ENCODE assay signal across 4 worm cellular contexts in genomic region chrIV:16381933-16382591, ce11.
TF ChIP-seq lines count a peak whose summit lies in the region.

Gene Y7A9D.1 (minus strand): TSS chrIV:16382215.

TF ChIP-seq in whole organism, L2 larva, 48 proteins besides CTCF, POLR2A, EP300 and RAD21 (continues in another document):
- TF ChIP-seq sem-4 (tag; optimal IDR thresholded peaks at IDR 0.05; lab: Kevin White, UChicago) (no peak), alr-1 (tag; optimal IDR thresholded peaks at IDR 0.05; lab: Kevin White, UChicago) (no peak), skn-1 (tag; optimal IDR thresholded peaks at IDR 0.05; lab: Kevin White, UChicago) (no peak), ceh-16 (tag; optimal IDR thresholded peaks at IDR 0.05; lab: Kevin White, UChicago) (no peak), ama-1 (optimal IDR thresholded peaks at IDR 0.05; lab: Kevin White, UChicago) (no peak), lin-13 (GFP tag; optimal IDR thresholded peaks at IDR 0.05; lab: Kevin White, UChicago) (peak; percentile 29), Y55F3AM.14 (GFP tag; optimal IDR thresholded peaks at IDR 0.05; lab: Kevin White, UChicago) (no peak), nhr-23 (tag; optimal IDR thresholded peaks at IDR 0.05; lab: Kevin White, UChicago) (no peak), ztf-11 (tag; optimal IDR thresholded peaks at IDR 0.05; lab: Kevin White, UChicago) (no peak), elt-1 (tag; optimal IDR thresholded peaks at IDR 0.05; lab: Kevin White, UChicago) (no peak), zag-1 (tag; optimal IDR thresholded peaks at IDR 0.05; lab: Kevin White, UChicago) (no peak), mdl-1 (tag; optimal IDR thresholded peaks at IDR 0.05; lab: Kevin White, UChicago) (no peak), nhr-77 (tag; optimal IDR thresholded peaks at IDR 0.05; lab: Kevin White, UChicago) (no peak), nhr-11 (tag; optimal IDR thresholded peaks at IDR 0.05; lab: Kevin White, UChicago) (no peak), dmd-4 (tag; optimal IDR thresholded peaks at IDR 0.05; lab: Kevin White, UChicago) (no peak), unc-62 (GFP tag; optimal IDR thresholded peaks at IDR 0.05; lab: Kevin White, UChicago) (no peak), sma-3 (GFP tag; optimal IDR thresholded peaks at IDR 0.05; lab: Kevin White, UChicago) (peak; percentile 52), gmeb-1 (tag; optimal IDR thresholded peaks at IDR 0.05; lab: Kevin White, UChicago) (peak; percentile 39), lin-11 (tag; optimal IDR thresholded peaks at IDR 0.05; lab: Kevin White, UChicago) (peak; percentile 26), peb-1 (tag; optimal IDR thresholded peaks at IDR 0.05; lab: Kevin White, UChicago) (no peak), nhr-12 (tag; optimal IDR thresholded peaks at IDR 0.05; lab: Kevin White, UChicago) (no peak), lin-39 (tag; optimal IDR thresholded peaks at IDR 0.05; lab: Kevin White, UChicago) (no peak), ZK546.5 (tag; optimal IDR thresholded peaks at IDR 0.05; lab: Kevin White, UChicago) (no peak), nhr-10 (tag; optimal IDR thresholded peaks at IDR 0.05; lab: Kevin White, UChicago) (no peak), nhr-21 (tag; optimal IDR thresholded peaks at IDR 0.05; lab: Kevin White, UChicago) (peak; percentile 67)

TF ChIP-seq in whole organism, L4 larva, 104 proteins besides CTCF, POLR2A, EP300 and RAD21 (continues in another document):
- TF ChIP-seq aly-2 (tag; optimal IDR thresholded peaks at IDR 0.05; lab: Kevin White, UChicago), result no peak
- no peak for TF ChIP-seq daf-12 (tag; optimal IDR thresholded peaks at IDR 0.05; lab: Kevin White, UChicago)
- peak; percentile 47 for TF ChIP-seq set-16 (GFP tag; IDR thresholded peaks at IDR 0.05; lab: Robert Waterston, UW)
- TF ChIP-seq nhr-6 (tag; optimal IDR thresholded peaks at IDR 0.05; lab: Kevin White, UChicago), result peak; percentile 17
- TF ChIP-seq mep-1 (tag; optimal IDR thresholded peaks at IDR 0.05; lab: Kevin White, UChicago), result peak; percentile 75
- TF ChIP-seq mdl-1 (tag; optimal IDR thresholded peaks at IDR 0.05; lab: Kevin White, UChicago), result no peak
- peak; percentile 73 for TF ChIP-seq sdz-12 (GFP tag; optimal IDR thresholded peaks at IDR 0.05; lab: Kevin White, UChicago)
- 0 out of 2 replicates have a peak, but pooled peaks have one; percentile 20 for TF ChIP-seq tag-97 (GFP tag; IDR thresholded peaks at IDR 0.05; lab: Robert Waterston, UW)
- TF ChIP-seq dmd-8 (GFP tag; IDR thresholded peaks at IDR 0.05; lab: Robert Waterston, UW), result no peak; the same call in 1 of the 2 replicates
- peak; percentile 35 for TF ChIP-seq jun-1 (tag; optimal IDR thresholded peaks at IDR 0.05; lab: Kevin White, UChicago)
- peak; percentile 62 for TF ChIP-seq F49E8.2 (tag; optimal IDR thresholded peaks at IDR 0.05; lab: Kevin White, UChicago; ENCODE audit: borderline replicate concordance)
- TF ChIP-seq F26F4.8 (GFP tag; conservative IDR thresholded peaks at IDR 0.05; lab: Robert Waterston, UW), result peak; percentile 52; the same call in 1 of the 2 replicates
- no peak; the same call in 1 of the 2 replicates for TF ChIP-seq hmg-1.1 (GFP tag; IDR thresholded peaks at IDR 0.05; lab: Robert Waterston, UW)
- peak; percentile 30 for TF ChIP-seq F10B5.3 (tag; optimal IDR thresholded peaks at IDR 0.05; lab: Kevin White, UChicago)
- TF ChIP-seq aha-1 (tag; lab: Kevin White, UChicago), result peak; percentile 76
- TF ChIP-seq F44E2.7 (GFP tag; IDR thresholded peaks at IDR 0.05; lab: Robert Waterston, UW), result no peak
- peak; percentile 67 for TF ChIP-seq nhr-111 (GFP tag; optimal IDR thresholded peaks at IDR 0.05; lab: Kevin White, UChicago)
- TF ChIP-seq php-3 (GFP tag; IDR thresholded peaks at IDR 0.05; lab: Robert Waterston, UW), result peak; percentile 61
- peak; percentile 99 for TF ChIP-seq snpc-1.2 (GFP tag; IDR thresholded peaks at IDR 0.05; lab: Robert Waterston, UW)
- TF ChIP-seq T20F7.1 (GFP tag; optimal IDR thresholded peaks at IDR 0.05; lab: Kevin White, UChicago), result no peak
- TF ChIP-seq D1046.2 (GFP tag; IDR thresholded peaks at IDR 0.05; lab: Robert Waterston, UW), result peak; percentile 82; the same call in 1 of the 2 replicates
- no peak for TF ChIP-seq zfp-2 (tag; optimal IDR thresholded peaks at IDR 0.05; lab: Kevin White, UChicago)
- TF ChIP-seq nhr-41 (GFP tag; IDR thresholded peaks at IDR 0.05; lab: Robert Waterston, UW), result no peak

TF ChIP-seq in whole organism, late embryonic, 69 proteins besides CTCF, POLR2A, EP300 and RAD21 (continues in another document):
- TF ChIP-seq ceh-6 (GFP tag; optimal IDR thresholded peaks at IDR 0.05; lab: Kevin White, UChicago) (peak; percentile 77), ceh-9 (tag; optimal IDR thresholded peaks at IDR 0.05; lab: Kevin White, UChicago) (no peak), ets-4 (tag; optimal IDR thresholded peaks at IDR 0.05; lab: Kevin White, UChicago) (no peak), dve-1 (tag; optimal IDR thresholded peaks at IDR 0.05; lab: Kevin White, UChicago) (peak; percentile 5), nhr-232 (tag; optimal IDR thresholded peaks at IDR 0.05; lab: Kevin White, UChicago) (peak; percentile 46), lin-11 (tag; optimal IDR thresholded peaks at IDR 0.05; lab: Kevin White, UChicago) (no peak), fax-1 (tag; optimal IDR thresholded peaks at IDR 0.05; lab: Kevin White, UChicago) (no peak), tbx-2 (tag; optimal IDR thresholded peaks at IDR 0.05; lab: Kevin White, UChicago) (peak; percentile 57), pag-3 (tag; optimal IDR thresholded peaks at IDR 0.05; lab: Kevin White, UChicago; ENCODE audit: borderline replicate concordance) (no peak), C38D4.7 (GFP tag; optimal IDR thresholded peaks at IDR 0.05; lab: Kevin White, UChicago) (peak; percentile 41), ceh-48 (tag; optimal IDR thresholded peaks at IDR 0.05; lab: Kevin White, UChicago) (peak; percentile 23), hlh-8 (tag; optimal IDR thresholded peaks at IDR 0.05; lab: Kevin White, UChicago) (peak; percentile 46), eyg-1 (tag; optimal IDR thresholded peaks at IDR 0.05; lab: Kevin White, UChicago) (no peak), ceh-34 (tag; optimal IDR thresholded peaks at IDR 0.05; lab: Kevin White, UChicago) (peak; percentile 70), rnt-1 (tag; optimal IDR thresholded peaks at IDR 0.05; lab: Kevin White, UChicago) (peak; percentile 42), ceh-18 (tag; optimal IDR thresholded peaks at IDR 0.05; lab: Kevin White, UChicago) (peak; percentile 49), sox-4 (tag; optimal IDR thresholded peaks at IDR 0.05; lab: Kevin White, UChicago) (peak; percentile 52), odd-2 (tag; optimal IDR thresholded peaks at IDR 0.05; lab: Kevin White, UChicago) (no peak), unc-55 (GFP tag; optimal IDR thresholded peaks at IDR 0.05; lab: Kevin White, UChicago) (no peak), pha-2 (tag; optimal IDR thresholded peaks at IDR 0.05; lab: Kevin White, UChicago) (peak; percentile 72), pha-4 (tag; optimal IDR thresholded peaks at IDR 0.05; lab: Kevin White, UChicago) (no peak), madf-2 (tag; optimal IDR thresholded peaks at IDR 0.05; lab: Kevin White, UChicago) (peak; percentile 23), pqm-1 (tag; optimal IDR thresholded peaks at IDR 0.05; lab: Kevin White, UChicago) (no peak), hlh-6 (tag; optimal IDR thresholded peaks at IDR 0.05; lab: Kevin White, UChicago) (peak; percentile 83), npax-4 (tag; optimal IDR thresholded peaks at IDR 0.05; lab: Kevin White, UChicago) (no peak), mec-3 (tag; optimal IDR thresholded peaks at IDR 0.05; lab: Kevin White, UChicago; ENCODE audit: borderline replicate concordance) (no peak)

TF ChIP-seq in whole organism, mixed stage, embryonic, 35 proteins besides CTCF, POLR2A, EP300 and RAD21 (continues in another document):
- TF ChIP-seq sem-2 (GFP tag; optimal IDR thresholded peaks at IDR 0.05; lab: Kevin White, UChicago) (peak; percentile 61), ham-2 (GFP tag; optimal IDR thresholded peaks at IDR 0.05; lab: Kevin White, UChicago) (peak; percentile 61), sptf-1 (tag; optimal IDR thresholded peaks at IDR 0.05; lab: Kevin White, UChicago) (peak; percentile 90), ceh-43 (GFP tag; optimal IDR thresholded peaks at IDR 0.05; lab: Kevin White, UChicago) (no peak), elt-1 (tag; optimal IDR thresholded peaks at IDR 0.05; lab: Kevin White, UChicago; ENCODE audit: borderline replicate concordance, insufficient read depth) (no peak), ceh-39 (tag; optimal IDR thresholded peaks at IDR 0.05; lab: Kevin White, UChicago) (no peak), lin-13 (tag; optimal IDR thresholded peaks at IDR 0.05; lab: Kevin White, UChicago) (peak; percentile 58), pha-4 (tag; optimal IDR thresholded peaks at IDR 0.05; lab: Kevin White, UChicago) (no peak), unc-62 (GFP tag; optimal IDR thresholded peaks at IDR 0.05; lab: Kevin White, UChicago) (peak; percentile 24), flh-1 (GFP tag; optimal IDR thresholded peaks at IDR 0.05; lab: Kevin White, UChicago) (peak; percentile 56), mab-5 (tag; optimal IDR thresholded peaks at IDR 0.05; lab: Kevin White, UChicago) (no peak), hlh-1 (tag; optimal IDR thresholded peaks at IDR 0.05; lab: Kevin White, UChicago) (peak; percentile 89), mep-1 (tag; optimal IDR thresholded peaks at IDR 0.05; lab: Kevin White, UChicago) (no peak), bed-3 (GFP tag; optimal IDR thresholded peaks at IDR 0.05; lab: Kevin White, UChicago) (peak; percentile 13), tbx-8 (GFP tag; optimal IDR thresholded peaks at IDR 0.05; lab: Kevin White, UChicago) (peak; percentile 75), ces-1 (GFP tag; optimal IDR thresholded peaks at IDR 0.05; lab: Kevin White, UChicago) (no peak), cnd-1 (tag; optimal IDR thresholded peaks at IDR 0.05; lab: Kevin White, UChicago) (peak; percentile 77), snpc-4 (tag; optimal IDR thresholded peaks at IDR 0.05; lab: Kevin White, UChicago) (no peak), nhr-28 (tag; optimal IDR thresholded peaks at IDR 0.05; lab: Kevin White, UChicago) (no peak), unc-39 (tag; optimal IDR thresholded peaks at IDR 0.05; lab: Kevin White, UChicago) (no peak), mls-2 (tag; optimal IDR thresholded peaks at IDR 0.05; lab: Kevin White, UChicago) (peak; percentile 84), nhr-12 (tag; optimal IDR thresholded peaks at IDR 0.05; lab: Kevin White, UChicago) (no peak), nhr-2 (tag; optimal IDR thresholded peaks at IDR 0.05; lab: Kevin White, UChicago) (no peak), lin-32 (GFP tag; optimal IDR thresholded peaks at IDR 0.05; lab: Kevin White, UChicago) (peak; percentile 93), unc-120 (tag; optimal IDR thresholded peaks at IDR 0.05; lab: Kevin White, UChicago; ENCODE audit: poor library complexity, severe bottlenecking) (peak; percentile 73), ztf-11 (tag; optimal IDR thresholded peaks at IDR 0.05; lab: Kevin White, UChicago) (peak; percentile 45), drap-1 (GFP tag; optimal IDR thresholded peaks at IDR 0.05; lab: Kevin White, UChicago) (peak; percentile 84), lsy-2 (tag; optimal IDR thresholded peaks at IDR 0.05; lab: Kevin White, UChicago) (peak; percentile 13), M03D4.4 (tag; optimal IDR thresholded peaks at IDR 0.05; lab: Kevin White, UChicago) (peak; percentile 85), blmp-1 (tag; optimal IDR thresholded peaks at IDR 0.05; lab: Kevin White, UChicago) (no peak)
